Fruit fly (Drosophila melanogaster): Measurements from ENCODE around the gene Madm.

Gene Madm

DNA sequence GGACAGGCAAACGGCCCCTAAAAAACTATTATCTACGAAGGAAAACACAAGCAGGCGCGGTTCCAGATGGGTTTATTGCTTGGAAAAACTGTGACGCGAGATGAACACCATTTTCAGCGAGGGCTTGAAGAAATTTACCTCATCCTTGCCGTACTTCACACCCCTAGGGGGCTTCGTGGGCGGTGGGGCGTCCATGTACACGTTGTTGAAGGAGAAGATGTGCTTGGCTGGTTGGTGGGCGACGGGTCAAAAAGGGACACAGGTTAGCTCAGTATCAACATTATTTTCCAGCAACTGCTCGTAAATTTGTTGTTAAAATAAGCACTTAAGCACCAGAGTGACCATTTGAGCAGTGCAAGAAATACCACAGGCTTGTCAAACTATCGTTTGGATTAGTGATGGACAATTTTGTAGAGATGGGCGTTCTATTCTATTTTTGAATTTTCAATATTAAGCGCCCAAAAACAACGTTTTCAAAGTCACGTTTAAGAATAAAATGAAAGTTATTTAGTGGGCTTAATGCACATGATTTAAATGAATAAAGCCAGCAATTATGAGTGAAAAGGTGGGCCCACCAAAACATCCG is 16.4 kb downstream of the Madm start, which contains the start of gene Sec8 (continued):
- TF ChIP-seq chn (GFP tag; optimal IDR thresholded peaks at IDR 0.05) (peak; percentile 22), zen2 (GFP tag; IDR thresholded peaks at IDR 0.05; ENCODE audit: partially characterized antibody) (peak; percentile 52; the same call in 1 of the 3 replicates), pzg (GFP tag; optimal IDR thresholded peaks at IDR 0.05) (peak; percentile 91), tio (GFP tag; optimal IDR thresholded peaks at IDR 0.05) (no peak), hkb (optimal IDR thresholded peaks at IDR 0.05) (no peak), hkb (GFP tag; IDR thresholded peaks at IDR 0.05) (no peak), CG5180 (GFP tag; optimal IDR thresholded peaks at IDR 0.05) (no peak), Scr (GFP tag; IDR thresholded peaks at IDR 0.05; ENCODE audit: partially characterized antibody) (peak; percentile 87), Doc3 (GFP tag; IDR thresholded peaks at IDR 0.05; ENCODE audit: partially characterized antibody) (peak; percentile 70), sens (GFP tag) (peak; percentile 75), CG3995 (GFP tag; optimal IDR thresholded peaks at IDR 0.05) (peak; percentile 93), CG12219 (GFP tag; optimal IDR thresholded peaks at IDR 0.05) (no peak), CG8359 (GFP tag; optimal IDR thresholded peaks at IDR 0.05; ENCODE audit: borderline replicate concordance) (no peak), CG9817 (tag; optimal IDR thresholded peaks at IDR 0.05) (peak; percentile 30), Trl (optimal IDR thresholded peaks at IDR 0.05) (no peak), Trl (GFP tag; optimal IDR thresholded peaks at IDR 0.05) (peak; percentile 23), Ets65A (GFP tag) (peak; percentile 94), CG4282 (GFP tag; optimal IDR thresholded peaks at IDR 0.05) (peak; percentile 37), CG4617 (GFP tag; optimal IDR thresholded peaks at IDR 0.05; ENCODE audit: borderline replicate concordance) (peak; percentile 92), CG11456 (GFP tag; IDR thresholded peaks at IDR 0.05) (peak; percentile 56; the same call in 1 of the 3 replicates), ato (GFP tag; IDR thresholded peaks at IDR 0.05; ENCODE audit: partially characterized antibody) (peak; percentile 71), knrl (GFP tag; IDR thresholded peaks at IDR 0.05; ENCODE audit: partially characterized antibody) (peak; percentile 84), amos (GFP tag; IDR thresholded peaks at IDR 0.05; ENCODE audit: partially characterized antibody) (peak; percentile 93), CG8478 (optimal IDR thresholded peaks at IDR 0.05) (no peak), CG1603 (tag; optimal IDR thresholded peaks at IDR 0.05) (peak; percentile 72), Xbp1 (GFP tag; optimal IDR thresholded peaks at IDR 0.05) (peak; percentile 56), hb (GFP tag; IDR thresholded peaks at IDR 0.05; ENCODE audit: partially characterized antibody) (peak; percentile 82), tin (GFP tag; optimal IDR thresholded peaks at IDR 0.05) (peak; percentile 60), CG8944 (GFP tag; optimal IDR thresholded peaks at IDR 0.05) (peak; percentile 2), Ets97D (GFP tag; optimal IDR thresholded peaks at IDR 0.05) (peak; percentile 76), pnt (GFP tag; optimal IDR thresholded peaks at IDR 0.05) (peak; percentile 21), CG17802 (tag; optimal IDR thresholded peaks at IDR 0.05) (no peak), Lhr (GFP tag; optimal IDR thresholded peaks at IDR 0.05) (peak; percentile 77), inv (GFP tag; IDR thresholded peaks at IDR 0.05; ENCODE audit: partially characterized antibody) (peak; percentile 82), Dll (GFP tag; IDR thresholded peaks at IDR 0.05; ENCODE audit: partially characterized antibody) (peak; percentile 83), lbe (GFP tag; optimal IDR thresholded peaks at IDR 0.05) (peak; percentile 17), zfh2 (GFP tag; optimal IDR thresholded peaks at IDR 0.05) (peak; percentile 68), Sry-δ (GFP tag; optimal IDR thresholded peaks at IDR 0.05) (peak; percentile 99), CG17186 (GFP tag; optimal IDR thresholded peaks at IDR 0.05) (peak; percentile 33), nerfin-2 (GFP tag; IDR thresholded peaks at IDR 0.05; ENCODE audit: partially characterized antibody) (peak; percentile 74), repo (GFP tag; optimal IDR thresholded peaks at IDR 0.05) (peak; percentile 41), Tbp (GFP tag; optimal IDR thresholded peaks at IDR 0.05) (no peak), dmrt11E (tag; optimal IDR thresholded peaks at IDR 0.05) (peak; percentile 3), CG32532 (GFP tag; IDR thresholded peaks at IDR 0.05) (peak; percentile 61), ara (GFP tag; IDR thresholded peaks at IDR 0.05) (no peak), CG2116 (GFP tag; optimal IDR thresholded peaks at IDR 0.05) (peak; percentile 52), Lim3 (GFP tag; IDR thresholded peaks at IDR 0.05) (no peak), dm (GFP tag; optimal IDR thresholded peaks at IDR 0.05) (peak; percentile 4), kah (GFP tag; optimal IDR thresholded peaks at IDR 0.05) (no peak), Hand (GFP tag; optimal IDR thresholded peaks at IDR 0.05) (no peak)

All from whole organism, embryonic.